Worm (Caenorhabditis elegans) whole organism, L2 larva: ENCODE data around the gene col-155.

Source experiments
- mdl-1 ChIP-seq, 2 experiments: fragments of 150-350 bp in 1 of 2; sonication (generic microtip) in 1 of 2; optimal IDR thresholded peaks; 2 replicates each; lab custom pipeline; 2017; ENCODE audit warnings: missing biosample characterization in 2 of 2, missing genetic modification characterization in 2 of 2
- peb-1 ChIP-seq: fragments of 150-350 bp; optimal IDR thresholded peaks from 2 replicates; lab custom pipeline; 2014; ENCODE audit warnings: missing biosample characterization, missing genetic modification characterization

DNA sequence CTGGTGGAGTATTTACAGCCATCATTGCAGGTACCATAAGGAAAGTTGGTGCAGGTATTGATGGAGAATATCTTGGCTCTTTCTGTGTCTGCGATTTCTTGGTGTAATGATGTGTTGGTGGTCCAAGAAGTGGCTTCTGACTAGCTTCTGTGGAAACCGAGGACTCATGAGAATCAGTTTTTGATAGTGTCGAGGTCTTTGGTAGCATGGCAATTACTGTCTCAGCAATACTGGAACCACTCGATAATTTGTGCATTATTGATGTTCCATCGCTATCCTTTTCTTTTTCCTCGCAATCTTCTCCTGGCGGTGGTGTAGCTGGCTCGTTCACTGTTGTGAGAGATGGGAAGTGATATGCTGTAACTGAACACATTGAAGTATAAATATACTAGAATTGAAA lies 26.1 kb downstream of the col-155 start:
- TF ChIP-seq peb-1, result no peak
- no peak for TF ChIP-seq mdl-1 (tag; optimal IDR thresholded peaks at IDR 0.05; lab: Kevin White, UChicago)
